Worm (Caenorhabditis elegans): ENCODE results near the gene bus-8B.

ce11 chrX:5516365-5516764 lies 23.2 kb downstream of the bus-8B start:
- no peak for TF ChIP-seq ztf-11 (tag; optimal IDR thresholded peaks at IDR 0.05)
- no peak for TF ChIP-seq mdl-1 (tag; optimal IDR thresholded peaks at IDR 0.05)
- no peak for TF ChIP-seq nhr-12 (tag; optimal IDR thresholded peaks at IDR 0.05)
- TF ChIP-seq aly-2 (tag; optimal IDR thresholded peaks at IDR 0.05): no peak
- TF ChIP-seq ztf-4 (tag; optimal IDR thresholded peaks at IDR 0.05): no peak
- TF ChIP-seq zag-1 (tag; optimal IDR thresholded peaks at IDR 0.05): no peak
- TF ChIP-seq nhr-23 (tag; optimal IDR thresholded peaks at IDR 0.05): no peak
- TF ChIP-seq ceh-82 (tag; optimal IDR thresholded peaks at IDR 0.05): no peak
- TF ChIP-seq sea-2 (GFP tag; optimal IDR thresholded peaks at IDR 0.05): no peak
- TF ChIP-seq egl-5 (tag; optimal IDR thresholded peaks at IDR 0.05): no peak
- TF ChIP-seq fkh-10 (GFP tag; optimal IDR thresholded peaks at IDR 0.05): no peak
- TF ChIP-seq lin-15B (tag; optimal IDR thresholded peaks at IDR 0.05): no peak
- TF ChIP-seq nhr-11 (tag; optimal IDR thresholded peaks at IDR 0.05): no peak
